Fruit fly (Drosophila melanogaster) whole organism, adult: Measurements from ENCODE around the gene CG7139.

Source experiments
- CG1620 ChIP-seq: fragments of 200-800 bp; sonication (Bioruptor generic); optimal IDR thresholded peaks from 2 replicates; lab custom pipeline; 2016; ENCODE audit warnings: missing biosample characterization, missing genetic modification characterization
- CG33017 ChIP-seq: fragments of 200-800 bp; sonication (Bioruptor generic); optimal IDR thresholded peaks from 2 replicates; lab custom pipeline; 2018; ENCODE audit warnings: missing biosample characterization, mild to moderate bottlenecking, missing genetic modification characterization, moderate library complexity
- Clk ChIP-seq: fragments of 200-800 bp; sonication (Bioruptor generic); optimal IDR thresholded peaks from 2 replicates; lab custom pipeline; 2017; ENCODE audit warnings: missing biosample characterization, missing genetic modification characterization
- bab1 ChIP-seq: fragments of 200-800 bp; sonication (Bioruptor generic); optimal IDR thresholded peaks from 3 replicates; lab custom pipeline; 2019; ENCODE audit warnings: missing biosample characterization, mild to moderate bottlenecking, missing genetic modification characterization, moderate library complexity
- cic ChIP-seq: fragments of 200-800 bp; sonication (Bioruptor generic); optimal IDR thresholded peaks from 2 replicates; lab custom pipeline; 2017; ENCODE audit warnings: missing biosample characterization, mild to moderate bottlenecking, missing genetic modification characterization, moderate library complexity
- kay ChIP-seq: fragments of 200-800 bp; sonication (Bioruptor generic); peaks from one replicate; lab custom pipeline; 2016; ENCODE audit warnings: missing biosample characterization, missing genetic modification characterization, borderline replicate concordance
- pad ChIP-seq: fragments of 200-800 bp; sonication (Bioruptor generic); optimal IDR thresholded peaks from 3 replicates; lab custom pipeline; 2017; ENCODE audit warnings: missing biosample characterization, missing genetic modification characterization, mild to moderate bottlenecking, moderate library complexity, missing genetic modification reagents

dm6 chr3L:22094308-22094866 lies 22.7 kb upstream of the CG7139 start:
- TF ChIP-seq cic: no peak
- no peak for TF ChIP-seq kay (GFP tag; lab: Kevin White, UChicago)
- no peak for TF ChIP-seq CG33017 (tag; lab: Kevin White, UChicago)
- TF ChIP-seq pad (GFP tag; lab: Kevin White, UChicago): no peak
- no peak for TF ChIP-seq bab1 (GFP tag; lab: Kevin White, UChicago)
- no peak for TF ChIP-seq Clk (GFP tag; lab: Kevin White, UChicago)
- no peak for TF ChIP-seq CG1620 (GFP tag; lab: Kevin White, UChicago)
